Worm (Caenorhabditis elegans) whole organism, young adult: ENCODE measurements around the gene gcp-2.1.
"Not testable (repeated sequence)": the region's sequence is repeated elsewhere in the genome, so short reads cannot be mapped to it uniquely, and the experiment has no call there.

Source experiments
- F22D6.2 ChIP-seq: sonication (generic microtip); optimal IDR thresholded peaks from 2 replicates; lab custom pipeline; 2016; ENCODE audit warnings: mild to moderate bottlenecking, missing genetic modification characterization, missing compliant biosample characterization
- ama-1 ChIP-seq, 3 experiments: fragments of 150-350 bp in 1 of 3; sonication (generic microtip) in 2 of 3; optimal IDR thresholded peaks; 2 replicates each; lab custom pipeline; 2014 to 2018; ENCODE audit warnings: missing biosample characterization in 2 of 3, missing genetic modification characterization in 2 of 3, missing genetic modification reagents in 2 of 3
- aptf-3 ChIP-seq: fragments of 200-800 bp; sonication (Bioruptor generic); IDR thresholded peaks from 2 replicates; pipeline ENCODE4 v1.3.6; 2022; ENCODE audit warnings: missing genetic modification characterization, missing compliant biosample characterization
- ceh-79 ChIP-seq: sonication (generic microtip); optimal IDR thresholded peaks from 2 replicates; lab custom pipeline; 2017; ENCODE audit warnings: mild to moderate bottlenecking, missing genetic modification characterization, missing compliant biosample characterization
- dpl-1 ChIP-seq: fragments of 150-350 bp; optimal IDR thresholded peaks from 2 replicates; lab custom pipeline; 2014; ENCODE audit warnings: missing biosample characterization, missing genetic modification reagents, missing genetic modification characterization
- gei-17 ChIP-seq: fragments of 200-800 bp; sonication (Bioruptor generic); optimal IDR thresholded peaks from 2 replicates; lab custom pipeline; 2018; ENCODE audit warnings: mild to moderate bottlenecking, missing genetic modification characterization, missing compliant biosample characterization
- hlh-12 ChIP-seq: sonication (generic microtip); optimal IDR thresholded peaks from 2 replicates; lab custom pipeline; 2016; ENCODE audit warnings: missing genetic modification characterization, missing compliant biosample characterization
- hlh-26 ChIP-seq: fragments of 200-800 bp; sonication (Bioruptor generic); conservative IDR thresholded peaks from 2 replicates; pipeline ENCODE4 v1.3.6; 2022; ENCODE audit warnings: missing genetic modification reagents, missing genetic modification characterization, missing compliant biosample characterization
- hmg-1.2 ChIP-seq: fragments of 200-800 bp; sonication (Bioruptor generic); IDR thresholded peaks from 2 replicates; pipeline ENCODE4 v1.3.6; 2022; ENCODE audit warnings: missing genetic modification reagents, missing genetic modification characterization, missing compliant biosample characterization
- rec-8 ChIP-seq, 2 experiments: sonication (generic microtip); optimal IDR thresholded peaks; 2 replicates each; lab custom pipeline; 2016; ENCODE audit warnings: mild to moderate bottlenecking in 2 of 2, missing genetic modification characterization in 2 of 2, missing genetic modification reagents in 2 of 2, missing genotype in 2 of 2, missing biosample characterization in 1 of 2, missing compliant biosample characterization in 1 of 2, moderate library complexity in 1 of 2
- snpc-1.3 ChIP-seq: sonication (generic microtip); optimal IDR thresholded peaks from 2 replicates; lab custom pipeline; 2017; ENCODE audit warnings: missing genetic modification characterization, mild to moderate bottlenecking, missing compliant biosample characterization, antibody characterized with exemption, moderate library complexity, missing genotype, missing genetic modification reagents; ENCODE audit not compliant: insufficient read depth
- tbp1 ChIP-seq: fragments of 200-800 bp; sonication (Bioruptor generic); optimal IDR thresholded peaks from 2 replicates; lab custom pipeline; 2018; ENCODE audit warnings: mild to moderate bottlenecking, missing genetic modification characterization, missing compliant biosample characterization

DNA sequence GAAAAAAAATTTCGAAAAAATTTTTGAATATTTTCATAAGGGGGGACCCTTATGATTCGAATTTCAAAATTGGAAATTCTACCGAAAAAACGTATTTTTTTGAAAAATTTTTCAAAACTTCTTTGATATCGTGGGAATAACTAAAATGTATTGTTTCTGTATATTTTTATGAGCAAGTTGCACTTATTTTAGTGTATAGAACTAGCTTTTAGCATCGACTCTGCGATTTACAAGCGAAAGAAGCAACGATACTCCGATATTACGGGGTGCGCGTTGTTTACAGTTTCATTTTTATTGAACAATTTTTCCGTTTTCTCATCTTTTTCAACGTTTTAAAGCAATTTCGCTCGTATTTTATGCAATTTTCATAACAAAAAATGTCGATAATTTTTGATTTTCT is 20.6 kb downstream of the gcp-2.1 start, which contains the start of gene M02E1.3:
- TF ChIP-seq tbp1; ama-1 (optimal IDR thresholded peaks at IDR 0.05; lab: Kevin White, UChicago); ama-1 (GFP tag; optimal IDR thresholded peaks at IDR 0.05; lab: Kevin White, UChicago); gei-17 (GFP tag; lab: Kevin White, UChicago); rec-8 (tag; optimal IDR thresholded peaks at IDR 0.05; lab: Kevin White, UChicago); F22D6.2 (tag; lab: Kevin White, UChicago); dpl-1 (GFP tag; lab: Kevin White, UChicago); aptf-3 (GFP tag; lab: Robert Waterston, UW); ceh-79 (tag; lab: Kevin White, UChicago); hmg-1.2 (GFP tag; lab: Robert Waterston, UW); hlh-26 (GFP tag; lab: Robert Waterston, UW); snpc-1.3 (tag; lab: Kevin White, UChicago); hlh-12: not testable (repeated sequence)
